Worm (Caenorhabditis elegans) whole organism, young adult: ENCODE results near the gene nimk-1.

Experiments used
- D2030.7 ChIP-seq: fragments of 200-800 bp; sonication (Bioruptor generic); IDR thresholded peaks from 2 replicates; pipeline ENCODE4 v1.3.6; 2022; ENCODE audit warnings: missing genetic modification reagents, missing genetic modification characterization, missing compliant biosample characterization
- F10E7.11 ChIP-seq: sonication (generic microtip); optimal IDR thresholded peaks from 2 replicates; lab custom pipeline; 2017; ENCODE audit warnings: mild to moderate bottlenecking, missing genetic modification characterization, moderate library complexity, missing compliant biosample characterization
- F22D6.2 ChIP-seq: sonication (generic microtip); optimal IDR thresholded peaks from 2 replicates; lab custom pipeline; 2016; ENCODE audit warnings: mild to moderate bottlenecking, missing genetic modification characterization, missing compliant biosample characterization
- F23B12.7 ChIP-seq: sonication (generic microtip); optimal IDR thresholded peaks from 2 replicates; lab custom pipeline; 2017; ENCODE audit warnings: missing genetic modification characterization, mild to moderate bottlenecking, missing compliant biosample characterization, antibody characterized with exemption, moderate library complexity; ENCODE audit not compliant: insufficient read depth
- F33H1.4 ChIP-seq: fragments of 200-800 bp; sonication (Bioruptor generic); IDR thresholded peaks from 2 replicates; pipeline ENCODE4 v1.3.6; 2022; ENCODE audit warnings: missing genetic modification reagents, missing genetic modification characterization, missing compliant biosample characterization
- F39B2.1 ChIP-seq: fragments of 200-800 bp; sonication (Bioruptor generic); IDR thresholded peaks from 2 replicates; pipeline ENCODE4 v1.3.6; 2022; ENCODE audit warnings: missing genetic modification reagents, missing genetic modification characterization, missing compliant biosample characterization
- F52B5.7 ChIP-seq: sonication (generic microtip); optimal IDR thresholded peaks from 2 replicates; lab custom pipeline; 2016; ENCODE audit warnings: mild to moderate bottlenecking, missing genetic modification characterization, missing compliant biosample characterization
- K11D2.4 ChIP-seq: fragments of 200-800 bp; sonication (Bioruptor generic); IDR thresholded peaks from 2 replicates; pipeline ENCODE4 v1.3.6; 2022; ENCODE audit warnings: missing genetic modification reagents, missing genetic modification characterization, missing compliant biosample characterization
- K12H6.12 ChIP-seq: fragments of 200-800 bp; sonication (Bioruptor generic); optimal IDR thresholded peaks from 2 replicates; lab custom pipeline; 2018; ENCODE audit warnings: mild to moderate bottlenecking, missing genetic modification characterization, missing compliant biosample characterization
- T07F8.4 ChIP-seq: sonication (generic microtip); optimal IDR thresholded peaks from 2 replicates; lab custom pipeline; 2016; ENCODE audit warnings: mild to moderate bottlenecking, missing genetic modification characterization, moderate library complexity, missing compliant biosample characterization
- Y95B8A.8 ChIP-seq: fragments of 200-800 bp; sonication (Bioruptor generic); IDR thresholded peaks from 2 replicates; pipeline ENCODE4 v1.3.6; 2022; ENCODE audit warnings: missing genetic modification reagents, missing genetic modification characterization, missing compliant biosample characterization
- ZK185.1 ChIP-seq: sonication (generic microtip); optimal IDR thresholded peaks from 2 replicates; lab custom pipeline; 2016; ENCODE audit warnings: mild to moderate bottlenecking, missing genetic modification characterization, missing compliant biosample characterization; ENCODE audit not compliant: poor library complexity, severe bottlenecking
- aptf-2 ChIP-seq: fragments of 200-800 bp; sonication (Bioruptor generic); conservative IDR thresholded peaks from 2 replicates; pipeline ENCODE4 v1.3.6; 2022; ENCODE audit warnings: missing genetic modification reagents, missing genetic modification characterization, missing compliant biosample characterization
- aptf-3 ChIP-seq: fragments of 200-800 bp; sonication (Bioruptor generic); IDR thresholded peaks from 2 replicates; pipeline ENCODE4 v1.3.6; 2022; ENCODE audit warnings: missing genetic modification characterization, missing compliant biosample characterization
- attf-3 ChIP-seq: fragments of 200-800 bp; sonication (Bioruptor generic); conservative IDR thresholded peaks from 2 replicates; pipeline ENCODE4 v1.3.6; 2022; ENCODE audit warnings: missing genetic modification reagents, missing genetic modification characterization, missing compliant biosample characterization
- attf-6 ChIP-seq: fragments of 200-800 bp; sonication (Bioruptor generic); IDR thresholded peaks from 2 replicates; pipeline ENCODE4 v1.3.6; 2022; ENCODE audit warnings: missing genetic modification reagents, missing genetic modification characterization, missing compliant biosample characterization
- bed-2 ChIP-seq: fragments of 200-800 bp; sonication (Bioruptor generic); IDR thresholded peaks from 2 replicates; pipeline ENCODE4 v1.3.6; 2022; ENCODE audit warnings: missing genetic modification reagents, missing genetic modification characterization, missing compliant biosample characterization
- ceh-100 ChIP-seq: fragments of 200-800 bp; sonication (Bioruptor generic); IDR thresholded peaks from 2 replicates; pipeline ENCODE4 v1.3.6; 2022; ENCODE audit warnings: missing genetic modification reagents, missing genetic modification characterization, missing compliant biosample characterization
- ceh-79 ChIP-seq: sonication (generic microtip); optimal IDR thresholded peaks from 2 replicates; lab custom pipeline; 2017; ENCODE audit warnings: mild to moderate bottlenecking, missing genetic modification characterization, missing compliant biosample characterization
- ceh-91 ChIP-seq: fragments of 200-800 bp; sonication (Bioruptor generic); IDR thresholded peaks from 2 replicates; pipeline ENCODE4 v1.3.6; 2022; ENCODE audit warnings: missing genetic modification reagents, missing genetic modification characterization, missing compliant biosample characterization
- die-1 ChIP-seq: sonication (generic microtip); optimal IDR thresholded peaks from 2 replicates; lab custom pipeline; 2016; ENCODE audit warnings: missing genotype, mild to moderate bottlenecking, missing genetic modification characterization, missing compliant biosample characterization
- dox-1 ChIP-seq: fragments of 200-800 bp; sonication (Bioruptor generic); IDR thresholded peaks from 2 replicates; pipeline ENCODE4 v1.3.6; 2022; ENCODE audit warnings: missing genetic modification reagents, missing genetic modification characterization, missing compliant biosample characterization
- hlh-12 ChIP-seq: sonication (generic microtip); optimal IDR thresholded peaks from 2 replicates; lab custom pipeline; 2016; ENCODE audit warnings: missing genetic modification characterization, missing compliant biosample characterization
- hsf-1 ChIP-seq: fragments of 200-800 bp; sonication (Bioruptor generic); IDR thresholded peaks from 2 replicates; pipeline ENCODE4 v1.3.6; 2022; ENCODE audit warnings: missing genetic modification reagents, missing genetic modification characterization, missing compliant biosample characterization
- lin-26 ChIP-seq: fragments of 200-800 bp; sonication (Bioruptor generic); IDR thresholded peaks from 2 replicates; pipeline ENCODE4 v1.3.6; 2022; ENCODE audit warnings: missing genetic modification reagents, missing genetic modification characterization, missing compliant biosample characterization
- lin-35 ChIP-seq, 3 experiments: fragments of 150-350 bp in 2 of 3; sonication (generic microtip) in 1 of 3; optimal IDR thresholded peaks; 2 replicates each; lab custom pipeline; 2014 to 2018; ENCODE audit warnings: missing biosample characterization in 3 of 3, missing genetic modification characterization in 3 of 3, missing genetic modification reagents in 3 of 3
- lin-54 ChIP-seq: fragments of 200-800 bp; sonication (Bioruptor generic); optimal IDR thresholded peaks from 2 replicates; lab custom pipeline; 2018; ENCODE audit warnings: mild to moderate bottlenecking, missing genetic modification characterization, missing compliant biosample characterization
- madf-6 ChIP-seq: fragments of 200-800 bp; sonication (Bioruptor generic); IDR thresholded peaks from 2 replicates; pipeline ENCODE4 v1.3.6; 2022; ENCODE audit warnings: missing genetic modification reagents, missing genetic modification characterization, missing compliant biosample characterization
- mel-28 ChIP-seq: sonication (generic microtip); optimal IDR thresholded peaks from 2 replicates; lab custom pipeline; 2016; ENCODE audit warnings: borderline replicate concordance, mild to moderate bottlenecking, missing genetic modification characterization, missing compliant biosample characterization
- nfya-1 ChIP-seq: sonication (generic microtip); optimal IDR thresholded peaks from 2 replicates; lab custom pipeline; 2017; ENCODE audit warnings: antibody characterized with exemption, missing compliant biosample characterization, missing genetic modification characterization, borderline replicate concordance; ENCODE audit not compliant: insufficient read depth
- nfyb-1 ChIP-seq: fragments of 200-800 bp; sonication (Bioruptor generic); IDR thresholded peaks from 2 replicates; pipeline ENCODE4 v1.3.6; 2022; ENCODE audit warnings: missing genetic modification reagents, missing genetic modification characterization, missing compliant biosample characterization
- nhr-120 ChIP-seq: fragments of 200-800 bp; sonication (Bioruptor generic); IDR thresholded peaks from 2 replicates; pipeline ENCODE4 v1.3.6; 2022; ENCODE audit warnings: missing genetic modification characterization, missing compliant biosample characterization
- nhr-27 ChIP-seq: fragments of 200-800 bp; sonication (Bioruptor generic); optimal IDR thresholded peaks from 2 replicates; lab custom pipeline; 2018; ENCODE audit warnings: mild to moderate bottlenecking, missing genetic modification characterization, moderate library complexity, missing compliant biosample characterization
- nhr-90 ChIP-seq: sonication (generic microtip); optimal IDR thresholded peaks from 2 replicates; lab custom pipeline; 2016; ENCODE audit warnings: missing genotype, mild to moderate bottlenecking, missing genetic modification characterization, missing compliant biosample characterization
- pbrm-1 ChIP-seq: fragments of 200-800 bp; sonication (Bioruptor generic); IDR thresholded peaks from 2 replicates; pipeline ENCODE4 v1.3.6; 2022; ENCODE audit warnings: missing genetic modification reagents, missing genetic modification characterization, missing compliant biosample characterization
- unc-130 ChIP-seq: sonication (generic microtip); optimal IDR thresholded peaks from 2 replicates; lab custom pipeline; 2016; ENCODE audit warnings: missing genetic modification reagents, missing genetic modification characterization, missing compliant biosample characterization
- zfh-2 ChIP-seq: fragments of 200-800 bp; sonication (Bioruptor generic); conservative IDR thresholded peaks from 2 replicates; pipeline ENCODE4 v1.3.6; 2022; ENCODE audit warnings: missing genetic modification reagents, missing genetic modification characterization, missing compliant biosample characterization
- zim-3 ChIP-seq: sonication (generic microtip); optimal IDR thresholded peaks from 2 replicates; lab custom pipeline; 2017; ENCODE audit warnings: mild to moderate bottlenecking, missing genetic modification characterization, moderate library complexity, missing compliant biosample characterization
- ztf-22 ChIP-seq: fragments of 200-800 bp; sonication (Bioruptor generic); optimal IDR thresholded peaks from 2 replicates; lab custom pipeline; 2018; ENCODE audit warnings: mild to moderate bottlenecking, missing genetic modification characterization, moderate library complexity, missing compliant biosample characterization
- ztf-3 ChIP-seq: fragments of 200-800 bp; sonication (Bioruptor generic); optimal IDR thresholded peaks from 2 replicates; lab custom pipeline; 2018; ENCODE audit warnings: mild to moderate bottlenecking, missing genetic modification characterization, missing compliant biosample characterization

Gene nimk-1

ce11 chrII:12494556-12495131 lies 40.9 kb upstream of the nimk-1 start, which contains the start of gene col-85 (continued):
- TF ChIP-seq nfyb-1 (peak; percentile 93), nhr-120 (GFP tag; lab: Robert Waterston, UW) (0 out of 2 replicates have a peak, but pooled peaks have one; percentile 28), ztf-3 (GFP tag; lab: Kevin White, UChicago) (peak; percentile 55), K12H6.12 (tag; lab: Kevin White, UChicago) (peak; percentile 23), Y95B8A.8 (GFP tag; lab: Robert Waterston, UW) (0 out of 2 replicates have a peak, but pooled peaks have one; percentile 65), F52B5.7 (tag; lab: Kevin White, UChicago) (peak; percentile 63), F10E7.11 (tag; lab: Kevin White, UChicago) (peak; percentile 78), F22D6.2 (peak; percentile 4), F39B2.1 (no peak), lin-26 (GFP tag; lab: Robert Waterston, UW) (peak; percentile 98), bed-2 (no peak), F23B12.7 (tag; lab: Kevin White, UChicago) (peak; percentile 88), aptf-3 (GFP tag; lab: Robert Waterston, UW) (no peak), die-1 (tag; lab: Kevin White, UChicago) (peak; percentile 87), ztf-22 (GFP tag; lab: Kevin White, UChicago) (no peak), nhr-90 (tag; lab: Kevin White, UChicago) (peak; percentile 94), dox-1 (GFP tag; lab: Robert Waterston, UW) (peak; percentile 95), F33H1.4 (GFP tag; lab: Robert Waterston, UW) (peak; percentile 53), attf-6 (GFP tag; lab: Robert Waterston, UW) (peak; percentile 56; the same call in 1 of the 2 replicates), lin-35 (GFP tag; optimal IDR thresholded peaks at IDR 0.05; lab: Kevin White, UChicago) (peak in 1 of 3 experiments; percentile 78), nhr-27 (tag; lab: Kevin White, UChicago) (peak; percentile 72), hsf-1 (GFP tag; lab: Robert Waterston, UW) (peak; percentile 52; the same call in 1 of the 2 replicates), ceh-100 (GFP tag; lab: Robert Waterston, UW) (peak; percentile 78), T07F8.4 (tag; lab: Kevin White, UChicago) (peak; percentile 85), hlh-12 (tag; lab: Kevin White, UChicago) (peak; percentile 65), K11D2.4 (peak; percentile 70), lin-54 (GFP tag; lab: Kevin White, UChicago) (peak; percentile 78), ceh-91 (GFP tag; lab: Robert Waterston, UW) (peak; percentile 43), zfh-2 (GFP tag; lab: Robert Waterston, UW) (peak; percentile 17), unc-130 (GFP tag; lab: Kevin White, UChicago) (peak; percentile 62), pbrm-1 (peak; percentile 92), zim-3 (tag; lab: Kevin White, UChicago) (peak; percentile 79), ZK185.1 (tag; lab: Kevin White, UChicago) (no peak), ceh-79 (tag; lab: Kevin White, UChicago) (peak; percentile 23), mel-28 (peak; percentile 3), madf-6 (GFP tag; lab: Robert Waterston, UW) (peak; percentile 72), attf-3 (GFP tag; lab: Robert Waterston, UW) (peak; percentile 77), D2030.7 (GFP tag; lab: Robert Waterston, UW) (peak; percentile 83), aptf-2 (0 out of 2 replicates have a peak, but pooled peaks have one; percentile 34), nfya-1 (no peak)
